Worm (Caenorhabditis elegans): ENCODE measurements around the gene B0416.2.

B0416.2 gene

DNA sequence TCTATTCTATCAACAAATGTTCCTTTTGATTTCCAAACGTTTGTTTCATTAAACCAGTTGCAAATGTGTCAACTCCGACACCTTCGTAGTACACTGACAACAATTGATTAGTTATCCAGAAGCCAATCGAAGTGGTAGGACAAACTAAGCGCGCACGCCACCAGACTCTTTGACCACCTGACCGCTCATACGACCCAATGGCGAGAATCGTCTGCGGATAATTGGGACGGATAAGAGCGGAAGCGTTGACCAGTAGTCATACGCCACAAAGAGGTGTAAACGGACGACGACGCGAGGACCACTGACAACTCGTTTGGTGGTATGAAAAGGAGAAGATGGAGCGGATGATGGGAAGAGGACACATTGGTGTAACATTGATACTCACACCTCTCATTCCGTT lies 1.4 kb downstream of the B0416.2 start:
- TF ChIP-seq med-1 (GFP tag; optimal IDR thresholded peaks at IDR 0.05; ENCODE audit: insufficient read depth) (no peak), T22C8.4 (GFP tag; IDR thresholded peaks at IDR 0.05) (no peak), tab-1 (GFP tag; IDR thresholded peaks at IDR 0.05) (no peak), flt-1 (GFP tag; IDR thresholded peaks at IDR 0.05) (no peak), klf-2 (GFP tag; conservative IDR thresholded peaks at IDR 0.05) (no peak), ztf-23 (GFP tag; IDR thresholded peaks at IDR 0.05) (no peak), ref-1 (GFP tag; conservative IDR thresholded peaks at IDR 0.05) (no peak), ztf-29 (GFP tag; IDR thresholded peaks at IDR 0.05) (no peak), cog-1 (tag; optimal IDR thresholded peaks at IDR 0.05) (no peak)

DNA sequence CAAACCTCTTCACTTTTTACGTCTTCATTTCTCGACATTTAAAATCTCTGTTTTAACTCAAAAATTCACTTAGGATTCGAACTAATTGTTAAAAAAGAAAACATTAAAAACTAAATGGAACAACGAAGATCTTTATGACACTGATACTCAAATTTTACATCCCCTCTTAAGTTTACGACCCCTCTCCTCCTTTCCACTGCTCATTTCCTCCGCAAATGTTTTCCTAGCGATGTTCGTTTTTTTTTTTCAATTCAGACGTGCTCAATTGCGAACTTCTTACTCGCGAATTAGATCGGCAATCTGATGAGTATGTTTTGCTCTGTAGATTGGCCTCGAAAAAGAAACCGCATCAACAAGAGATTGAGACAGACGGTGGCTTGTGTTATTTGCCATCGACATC lies 3.8 kb downstream of the B0416.2 start:
- no peak for TF ChIP-seq cog-1 (tag; optimal IDR thresholded peaks at IDR 0.05)

DNA sequence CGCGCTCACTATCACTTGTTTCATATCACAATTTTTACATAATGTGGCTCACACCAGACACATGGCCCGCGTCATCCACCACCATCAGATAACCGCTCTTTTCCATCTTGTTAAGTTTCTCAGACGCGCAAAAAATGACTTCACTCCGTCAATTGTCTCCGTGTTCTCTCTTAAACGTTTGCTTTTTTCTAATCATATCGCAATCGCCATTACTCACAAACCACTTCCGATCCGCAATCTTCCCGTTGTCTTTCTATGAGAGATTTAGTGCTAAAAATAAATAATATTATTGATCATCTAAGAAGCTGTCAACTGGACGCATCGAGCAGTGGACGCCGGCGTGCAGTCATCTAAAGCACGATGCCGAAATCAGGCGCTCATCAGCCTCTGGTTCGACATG lies 4.5 kb downstream of the B0416.2 start, which contains the start of gene tmc-2:
Gene tmc-2, plus strand, starts transcription at position 301 of the 400 bp plus-strand sequence.
- no peak for TF ChIP-seq T22C8.4 (GFP tag; IDR thresholded peaks at IDR 0.05)
- no peak for TF ChIP-seq ztf-23 (GFP tag; IDR thresholded peaks at IDR 0.05)

DNA sequence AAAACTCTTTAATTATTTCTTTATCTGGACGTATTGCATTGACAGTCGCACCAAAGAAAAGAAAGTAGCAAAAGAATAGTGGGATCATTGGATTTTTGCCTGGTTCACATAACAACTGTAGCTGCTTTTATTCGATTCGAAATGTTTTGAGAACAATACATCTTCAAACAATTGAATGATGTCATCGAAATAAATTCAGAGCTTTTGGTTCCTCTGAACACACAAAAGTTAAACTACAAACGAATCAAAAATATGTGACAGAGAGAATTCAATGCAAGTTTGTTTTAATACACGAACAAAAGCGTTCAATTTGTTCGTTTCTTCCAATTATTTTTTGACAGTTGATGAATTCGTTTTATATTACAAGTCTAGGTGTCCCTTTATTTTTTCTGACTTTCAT lies 12.3 kb downstream of the B0416.2 start, which contains the start of gene H29C22.1:
Gene H29C22.1, minus strand, starts transcription at position 101 of the 400 bp plus-strand sequence.
- TF ChIP-seq klf-2 (GFP tag; conservative IDR thresholded peaks at IDR 0.05) (no peak), med-1 (GFP tag; optimal IDR thresholded peaks at IDR 0.05; ENCODE audit: insufficient read depth) (no peak), ztf-23 (GFP tag; IDR thresholded peaks at IDR 0.05) (no peak), cog-1 (tag; optimal IDR thresholded peaks at IDR 0.05) (no peak), ztf-29 (GFP tag; IDR thresholded peaks at IDR 0.05) (no peak), tab-1 (GFP tag; IDR thresholded peaks at IDR 0.05) (no peak), ref-1 (GFP tag; conservative IDR thresholded peaks at IDR 0.05) (no peak), flt-1 (GFP tag; IDR thresholded peaks at IDR 0.05) (no peak), T22C8.4 (GFP tag; IDR thresholded peaks at IDR 0.05) (no peak)

DNA sequence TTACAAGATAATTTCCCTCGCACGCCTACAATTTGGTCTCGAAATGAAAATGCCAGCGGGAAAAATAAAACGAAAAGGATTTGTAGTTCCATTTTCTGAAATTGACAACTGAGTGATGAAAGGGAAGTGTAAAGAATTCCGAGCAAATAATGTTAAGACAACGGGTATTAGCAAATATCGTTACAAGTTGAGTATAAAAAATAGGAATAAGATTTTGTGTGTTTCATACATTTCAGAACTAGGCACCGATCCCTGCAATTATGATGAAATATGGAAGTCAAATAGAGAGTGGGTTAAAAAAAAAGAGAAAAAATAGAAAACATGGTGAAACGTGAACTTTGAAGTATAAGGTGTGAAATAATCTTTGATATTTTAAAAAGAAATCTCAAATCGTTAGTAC lies 15.5 kb downstream of the B0416.2 start, which contains the start of gene ttr-38:
Gene ttr-38, minus strand, starts transcription at position 101 of the 400 bp plus-strand sequence.
- TF ChIP-seq cog-1 (tag; optimal IDR thresholded peaks at IDR 0.05) (no peak), flt-1 (GFP tag; IDR thresholded peaks at IDR 0.05) (no peak), klf-2 (GFP tag; conservative IDR thresholded peaks at IDR 0.05) (no peak), ztf-29 (GFP tag; IDR thresholded peaks at IDR 0.05) (no peak), ref-1 (GFP tag; conservative IDR thresholded peaks at IDR 0.05) (no peak), tab-1 (GFP tag; IDR thresholded peaks at IDR 0.05) (no peak), med-1 (GFP tag; optimal IDR thresholded peaks at IDR 0.05; ENCODE audit: insufficient read depth) (no peak), T22C8.4 (GFP tag; IDR thresholded peaks at IDR 0.05) (no peak), ztf-23 (GFP tag; IDR thresholded peaks at IDR 0.05) (no peak)

DNA sequence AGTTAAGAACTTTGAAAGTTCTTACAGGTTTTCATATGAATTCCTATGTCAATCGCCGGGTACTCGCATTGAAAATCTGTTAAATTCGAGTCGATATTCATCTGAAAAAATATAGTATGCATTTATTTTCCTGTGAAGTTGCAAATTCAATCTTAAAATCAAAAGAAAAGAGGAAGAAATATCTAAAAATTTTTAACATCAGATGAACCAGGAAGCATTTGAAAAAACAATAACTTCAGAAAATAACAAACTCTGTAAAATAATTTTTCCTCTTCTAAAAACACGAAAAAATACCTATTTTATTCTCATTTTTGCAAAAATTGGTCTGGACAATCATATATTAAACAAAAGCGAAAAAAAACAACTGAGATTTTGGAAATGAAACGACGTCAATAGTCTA lies 20.1 kb downstream of the B0416.2 start, which contains the start of gene npr-7:
Gene npr-7, minus strand, starts transcription at position 101 of the 400 bp plus-strand sequence.
- TF ChIP-seq med-1 (GFP tag; optimal IDR thresholded peaks at IDR 0.05; ENCODE audit: insufficient read depth) (no peak), klf-2 (GFP tag; conservative IDR thresholded peaks at IDR 0.05) (no peak), ztf-29 (GFP tag; IDR thresholded peaks at IDR 0.05) (no peak)

DNA sequence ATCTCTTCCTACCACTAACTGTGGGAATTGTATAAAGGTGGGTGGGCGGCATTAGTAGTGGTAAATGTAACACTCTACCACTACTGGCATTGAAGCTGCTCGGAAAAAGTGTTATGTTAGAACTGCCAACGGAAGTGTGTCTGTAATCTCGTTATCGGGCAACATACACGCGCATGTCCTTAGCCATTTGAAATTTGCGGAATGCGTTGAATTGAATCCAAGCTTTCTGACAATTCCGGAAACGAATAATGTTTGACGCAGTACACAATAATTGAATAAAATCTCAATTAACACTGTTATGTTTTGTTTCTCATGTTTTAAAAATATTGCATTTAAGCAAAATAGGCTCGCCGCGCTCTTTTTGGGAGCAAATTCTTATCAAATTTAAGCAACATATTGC lies 26.0 kb downstream of the B0416.2 start:
- TF ChIP-seq tab-1 (GFP tag; IDR thresholded peaks at IDR 0.05): no peak
- TF ChIP-seq T22C8.4 (GFP tag; IDR thresholded peaks at IDR 0.05): no peak
- TF ChIP-seq ztf-23 (GFP tag; IDR thresholded peaks at IDR 0.05): no peak
- TF ChIP-seq ztf-29 (GFP tag; IDR thresholded peaks at IDR 0.05): no peak
- TF ChIP-seq klf-2 (GFP tag; conservative IDR thresholded peaks at IDR 0.05): no peak
- no peak for TF ChIP-seq cog-1 (tag; optimal IDR thresholded peaks at IDR 0.05)
- no peak for TF ChIP-seq med-1 (GFP tag; optimal IDR thresholded peaks at IDR 0.05; ENCODE audit: insufficient read depth)
- TF ChIP-seq flt-1 (GFP tag; IDR thresholded peaks at IDR 0.05): no peak
- no peak for TF ChIP-seq ref-1 (GFP tag; conservative IDR thresholded peaks at IDR 0.05)

DNA sequence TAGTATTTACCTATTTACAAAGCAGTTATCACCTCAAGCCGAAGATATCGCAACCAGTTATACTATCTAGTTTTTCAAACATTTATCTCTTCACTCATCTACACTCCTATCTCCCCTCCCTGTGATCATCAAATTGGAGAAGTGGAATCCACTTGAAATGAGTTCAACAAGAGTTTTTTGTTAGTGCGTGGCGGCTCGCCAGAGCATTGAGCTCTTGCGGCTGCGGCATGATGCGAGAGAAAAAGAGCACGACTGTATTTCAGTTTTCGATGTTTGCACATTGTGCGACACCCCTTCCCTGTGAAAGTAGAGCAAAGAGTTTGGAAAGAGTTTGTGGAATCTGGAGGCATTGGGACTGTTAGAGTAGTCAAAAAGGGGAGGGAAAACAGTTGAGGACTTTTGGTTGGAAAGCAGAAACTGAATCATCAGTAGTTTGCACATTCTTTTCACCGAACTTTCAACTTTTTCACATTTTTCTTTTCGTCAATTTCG lies 31.8 kb downstream of the B0416.2 start, which contains the start of gene T20B5.2:
Gene T20B5.2, plus strand, starts transcription at position 442 of the 492 bp plus-strand sequence.
- no peak for TF ChIP-seq flt-1 (GFP tag; IDR thresholded peaks at IDR 0.05)

DNA sequence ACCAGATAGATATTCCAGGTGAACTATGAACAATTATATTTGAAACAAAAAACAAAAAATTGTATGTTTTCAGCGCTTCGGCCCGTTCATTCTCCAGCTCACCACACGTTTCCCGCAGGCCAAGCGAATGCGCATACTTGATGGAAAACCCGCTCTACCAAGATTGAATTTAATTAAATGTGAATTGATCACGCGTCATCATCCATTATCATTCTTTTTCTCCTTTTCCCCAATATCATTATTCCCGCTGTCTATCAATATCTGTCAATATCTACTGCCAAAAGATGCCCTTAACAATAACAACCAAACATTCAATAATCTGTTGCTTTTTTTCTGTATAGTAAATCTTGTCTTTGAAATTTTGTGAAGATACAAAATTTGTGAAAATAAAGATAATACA lies 37.3 kb downstream of the B0416.2 start:
- TF ChIP-seq cog-1 (tag; optimal IDR thresholded peaks at IDR 0.05) (no peak), ref-1 (GFP tag; conservative IDR thresholded peaks at IDR 0.05) (no peak), klf-2 (GFP tag; conservative IDR thresholded peaks at IDR 0.05) (no peak)

DNA sequence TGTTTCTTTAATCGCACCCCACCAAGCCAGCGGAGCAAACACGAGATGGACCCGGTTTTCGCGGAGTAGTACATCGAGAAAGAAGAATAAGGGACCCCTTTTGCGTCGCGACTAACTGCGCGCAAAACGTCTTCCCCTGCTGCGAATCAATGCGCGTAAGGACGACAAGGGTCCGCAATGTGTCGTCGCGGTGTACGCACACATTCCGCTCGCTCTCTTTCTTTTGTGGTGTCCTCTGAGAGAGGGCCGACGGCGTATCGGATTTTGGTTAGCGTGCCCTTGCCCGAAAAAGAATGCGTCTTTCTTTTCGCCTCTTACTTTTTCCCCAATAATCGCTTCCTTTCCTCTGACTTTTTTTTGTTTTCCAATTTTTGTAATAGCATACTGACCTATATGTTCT lies 38.9 kb downstream of the B0416.2 start:
- TF ChIP-seq T22C8.4 (GFP tag; IDR thresholded peaks at IDR 0.05) (no peak; the same call in 1 of the 2 replicates), flt-1 (GFP tag; IDR thresholded peaks at IDR 0.05) (peak; percentile 73; the same call in 1 of the 2 replicates), cog-1 (tag; optimal IDR thresholded peaks at IDR 0.05) (peak; percentile 57), ztf-29 (GFP tag; IDR thresholded peaks at IDR 0.05) (no peak), ztf-23 (GFP tag; IDR thresholded peaks at IDR 0.05) (peak; percentile 72; the same call in 1 of the 2 replicates)

DNA sequence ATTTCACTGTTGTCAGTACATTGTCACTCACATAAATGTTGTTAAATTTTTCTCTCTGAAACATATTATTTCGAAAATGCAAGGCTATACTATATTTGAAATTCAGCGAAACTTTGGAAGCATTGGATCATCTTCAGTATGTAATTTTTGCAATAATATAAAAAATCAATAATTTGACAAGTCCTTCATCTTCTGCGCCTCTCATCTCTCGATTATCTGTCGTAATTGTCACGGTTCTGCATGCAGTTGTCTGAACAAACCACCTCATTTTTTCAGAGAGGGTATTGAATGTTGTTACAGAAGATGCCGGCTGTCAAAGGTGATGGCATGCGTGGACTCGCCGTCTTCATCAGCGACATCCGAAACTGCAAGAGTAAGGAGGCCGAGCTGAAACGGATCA lies 39.4 kb downstream of the B0416.2 start, which contains the start of gene apa-2:
Gene apa-2, plus strand, starts transcription at position 301 of the 400 bp plus-strand sequence.
- TF ChIP-seq tab-1 (GFP tag; IDR thresholded peaks at IDR 0.05) (no peak), med-1 (GFP tag; optimal IDR thresholded peaks at IDR 0.05; ENCODE audit: insufficient read depth) (no peak), T22C8.4 (GFP tag; IDR thresholded peaks at IDR 0.05) (0 out of 2 replicates have a peak, but pooled peaks have one; percentile 38), ztf-23 (GFP tag; IDR thresholded peaks at IDR 0.05) (no peak)

Measured in whole organism, midembryonic.